Fruit fly (Drosophila melanogaster) whole organism, embryonic: ENCODE measurements around the gene CG31157.
A peak's percentile ranks its signal among the peaks of the same experiment; 100 is the strongest.

Source experiments
- Bgb ChIP-seq: fragments of 200-800 bp; sonication (Bioruptor generic); IDR thresholded peaks from 2 replicates; pipeline ENCODE4 v1.3.6; 2022; ENCODE audit warnings: missing biosample characterization, missing genetic modification characterization; ENCODE audit not compliant: partially characterized antibody
- CG12391 ChIP-seq: fragments of 200-800 bp; sonication (Bioruptor generic); optimal IDR thresholded peaks from 3 replicates; lab custom pipeline; 2018; ENCODE audit warnings: missing biosample characterization, mild to moderate bottlenecking, missing genetic modification characterization, moderate library complexity
- CG14441 ChIP-seq: fragments of 200-800 bp; sonication (Bioruptor generic); IDR thresholded peaks from 2 replicates; pipeline ENCODE4 v1.3.6; 2022; ENCODE audit warnings: missing biosample characterization, missing genetic modification characterization
- CG14710 ChIP-seq: fragments of 200-800 bp; sonication (Bioruptor generic); optimal IDR thresholded peaks from 3 replicates; lab custom pipeline; 2019; ENCODE audit warnings: missing biosample characterization, mild to moderate bottlenecking, missing genetic modification characterization, moderate library complexity
- CG14860 ChIP-seq: fragments of 200-800 bp; sonication (Bioruptor generic); IDR thresholded peaks from 3 replicates; pipeline ENCODE4 v1.3.6; 2022; ENCODE audit warnings: missing biosample characterization, missing genetic modification characterization; ENCODE audit not compliant: partially characterized antibody
- CG15011 ChIP-seq: fragments of 200-800 bp; sonication (Bioruptor generic); optimal IDR thresholded peaks from 3 replicates; lab custom pipeline; 2018; ENCODE audit warnings: missing biosample characterization, mild to moderate bottlenecking, missing genetic modification characterization
- CG15073 ChIP-seq: fragments of 200-800 bp; sonication (Bioruptor generic); optimal IDR thresholded peaks from 2 replicates; lab custom pipeline; 2016; ENCODE audit warnings: missing biosample characterization, missing genetic modification characterization
- CG17385 ChIP-seq: fragments of 200-800 bp; sonication (Bioruptor generic); optimal IDR thresholded peaks from 3 replicates; lab custom pipeline; 2018; ENCODE audit warnings: missing biosample characterization, mild to moderate bottlenecking, missing genetic modification characterization
- CG18599 ChIP-seq: fragments of 200-800 bp; sonication (Bioruptor generic); optimal IDR thresholded peaks from 3 replicates; lab custom pipeline; 2017; ENCODE audit warnings: missing biosample characterization, missing genetic modification characterization, mild to moderate bottlenecking, moderate library complexity, missing genetic modification reagents
- CG2120 ChIP-seq: fragments of 200-800 bp; sonication (Bioruptor generic); optimal IDR thresholded peaks from 3 replicates; lab custom pipeline; 2016; ENCODE audit warnings: missing biosample characterization, missing genetic modification characterization
- CG2712 ChIP-seq: fragments of 200-800 bp; optimal IDR thresholded peaks from 3 replicates; lab custom pipeline; 2019; ENCODE audit warnings: missing biosample characterization, mild to moderate bottlenecking, missing genetic modification characterization, moderate library complexity
- CG34422 ChIP-seq: fragments of 200-800 bp; sonication (Bioruptor generic); IDR thresholded peaks from 3 replicates; pipeline ENCODE4 v1.3.6; 2022; ENCODE audit warnings: missing biosample characterization, missing genetic modification characterization
- CG4854 ChIP-seq: fragments of 200-800 bp; sonication (Bioruptor generic); optimal IDR thresholded peaks from 2 replicates; lab custom pipeline; 2016; ENCODE audit warnings: missing biosample characterization, missing genetic modification characterization, inconsistent platforms
- CG7786 ChIP-seq: fragments of 200-800 bp; sonication (Bioruptor generic); optimal IDR thresholded peaks from 2 replicates; lab custom pipeline; 2016; ENCODE audit warnings: missing biosample characterization, missing genetic modification characterization
- CG9797 ChIP-seq: fragments of 200-800 bp; sonication (Bioruptor generic); optimal IDR thresholded peaks from 3 replicates; lab custom pipeline; 2018; ENCODE audit warnings: missing biosample characterization, mild to moderate bottlenecking, missing genetic modification characterization
- CTCF ChIP-seq: fragments of 200-800 bp; sonication (Bioruptor generic); optimal IDR thresholded peaks from 2 replicates; lab custom pipeline; 2017; ENCODE audit warnings: missing biosample characterization, mild to moderate bottlenecking, missing genetic modification characterization, moderate library complexity
- D ChIP-seq, 2 experiments: fragments of 200-800 bp in 1 of 2; fragments of >200 bp in 1 of 2; sonication (Bioruptor generic) in 1 of 2; optimal IDR thresholded peaks; 2 replicates in 1 of 2; 3 replicates in 1 of 2; lab custom pipeline; 2017; ENCODE audit warnings: mild to moderate bottlenecking in 1 of 2, missing biosample characterization in 1 of 2, missing genetic modification characterization in 1 of 2, missing genetic modification reagents in 1 of 2
- Ets97D ChIP-seq: fragments of 200-800 bp; sonication (Bioruptor generic); optimal IDR thresholded peaks from 3 replicates; lab custom pipeline; 2016; ENCODE audit warnings: missing biosample characterization, missing genetic modification characterization
- HmgD ChIP-seq: fragments of 200-800 bp; sonication (Bioruptor generic); optimal IDR thresholded peaks from 3 replicates; lab custom pipeline; 2016; ENCODE audit warnings: missing biosample characterization, missing genetic modification characterization
- Hsf ChIP-seq: fragments of 200-800 bp; sonication (Bioruptor generic); optimal IDR thresholded peaks from 3 replicates; lab custom pipeline; 2016; ENCODE audit warnings: missing biosample characterization, missing genetic modification characterization
- Lhr ChIP-seq: fragments of 200-800 bp; sonication (Bioruptor generic); optimal IDR thresholded peaks from 3 replicates; lab custom pipeline; 2017; ENCODE audit warnings: mild to moderate bottlenecking, missing biosample characterization, missing genetic modification reagents, missing genetic modification characterization
- Max ChIP-seq: fragments of 200-800 bp; sonication (Bioruptor generic); optimal IDR thresholded peaks from 2 replicates; lab custom pipeline; 2016; ENCODE audit warnings: missing biosample characterization, mild to moderate bottlenecking, missing genetic modification characterization
- Med ChIP-seq: fragments of 200-800 bp; sonication (Bioruptor generic); peaks from one replicate; lab custom pipeline; 2016; ENCODE audit warnings: missing biosample characterization, missing genetic modification characterization, mild to moderate bottlenecking, inconsistent platforms, moderate library complexity
- NC2β ChIP-seq: fragments of 200-800 bp; sonication (Bioruptor generic); optimal IDR thresholded peaks from 2 replicates; lab custom pipeline; 2016; ENCODE audit warnings: missing biosample characterization, missing genetic modification characterization
- Neu2 ChIP-seq: fragments of 200-800 bp; sonication (Bioruptor generic); optimal IDR thresholded peaks from 3 replicates; lab custom pipeline; 2016; ENCODE audit warnings: missing biosample characterization, missing genetic modification characterization, borderline replicate concordance
- Pdp1 ChIP-seq, 2 experiments: fragments of 200-800 bp; sonication (Bioruptor generic); optimal IDR thresholded peaks; 3 replicates each; lab custom pipeline; 2016; ENCODE audit warnings: missing biosample characterization in 2 of 2, missing genetic modification characterization in 2 of 2, mild to moderate bottlenecking in 1 of 2, moderate library complexity in 1 of 2
- Sox100B ChIP-seq: fragments of 200-800 bp; sonication (Bioruptor generic); optimal IDR thresholded peaks from 3 replicates; lab custom pipeline; 2018; ENCODE audit warnings: missing biosample characterization, mild to moderate bottlenecking, missing genetic modification characterization
- Sry-δ ChIP-seq: fragments of 200-800 bp; sonication (Bioruptor generic); optimal IDR thresholded peaks from 2 replicates; lab custom pipeline; 2016; ENCODE audit warnings: missing biosample characterization, missing genetic modification characterization
- Trl ChIP-seq, 3 experiments: fragments of >200 bp in 2 of 3; fragments of 200-800 bp in 1 of 3; sonication (Bioruptor generic) in 1 of 3; optimal IDR thresholded peaks; 2 replicates in 1 of 3; 3 replicates in 2 of 3; lab custom pipeline; 2016 to 2017; ENCODE audit warnings: missing biosample characterization in 1 of 3, missing genetic modification characterization in 1 of 3
- amos ChIP-seq: fragments of 200-800 bp; sonication (Bioruptor generic); IDR thresholded peaks from 2 replicates; pipeline ENCODE4 v1.3.6; 2022; ENCODE audit warnings: missing biosample characterization, missing genetic modification characterization; ENCODE audit not compliant: partially characterized antibody
- ato ChIP-seq: fragments of 200-800 bp; sonication (Bioruptor generic); IDR thresholded peaks from 2 replicates; pipeline ENCODE4 v1.3.6; 2022; ENCODE audit warnings: missing biosample characterization, missing genetic modification characterization; ENCODE audit not compliant: partially characterized antibody
- cas ChIP-seq: fragments of 200-800 bp; sonication (Bioruptor generic); IDR thresholded peaks from 2 replicates; pipeline ENCODE4 v1.3.6; 2022; ENCODE audit warnings: missing biosample characterization, missing genetic modification characterization
- chinmo ChIP-seq: fragments of 200-800 bp; sonication (Bioruptor generic); IDR thresholded peaks from 4 replicates; pipeline ENCODE4 v1.3.6; 2022; ENCODE audit warnings: missing biosample characterization, missing genetic modification characterization; ENCODE audit not compliant: partially characterized antibody
- dm ChIP-seq: fragments of 200-800 bp; sonication (Bioruptor generic); optimal IDR thresholded peaks from 3 replicates; lab custom pipeline; 2016; ENCODE audit warnings: missing biosample characterization, missing genetic modification characterization
- dmrt11E ChIP-seq: fragments of 200-800 bp; sonication (Bioruptor generic); optimal IDR thresholded peaks from 3 replicates; lab custom pipeline; 2018; ENCODE audit warnings: missing biosample characterization, mild to moderate bottlenecking, missing genetic modification characterization, moderate library complexity
- eyg ChIP-seq: fragments of 200-800 bp; sonication (Bioruptor generic); optimal IDR thresholded peaks from 3 replicates; lab custom pipeline; 2016; ENCODE audit warnings: missing biosample characterization, missing genetic modification characterization
- gce ChIP-seq: fragments of 200-800 bp; sonication (Bioruptor generic); IDR thresholded peaks from 3 replicates; pipeline ENCODE4 v1.3.6; 2022; ENCODE audit warnings: missing biosample characterization, missing genetic modification characterization
- inv ChIP-seq: fragments of 200-800 bp; sonication (Bioruptor generic); IDR thresholded peaks from 2 replicates; pipeline ENCODE4 v1.3.6; 2022; ENCODE audit warnings: missing biosample characterization, missing genetic modification characterization; ENCODE audit not compliant: partially characterized antibody
- kay ChIP-seq: fragments of 200-800 bp; sonication (Bioruptor generic); optimal IDR thresholded peaks from 2 replicates; lab custom pipeline; 2016; ENCODE audit warnings: missing biosample characterization, missing genetic modification characterization
- nmo ChIP-seq: fragments of 200-800 bp; sonication (Bioruptor generic); optimal IDR thresholded peaks from 2 replicates; lab custom pipeline; 2018; ENCODE audit warnings: missing biosample characterization, mild to moderate bottlenecking, missing genetic modification characterization, moderate library complexity
- schlank ChIP-seq: fragments of 200-800 bp; sonication (Bioruptor generic); optimal IDR thresholded peaks from 2 replicates; lab custom pipeline; 2018; ENCODE audit warnings: missing biosample characterization, mild to moderate bottlenecking, missing genetic modification characterization
- stc ChIP-seq: fragments of 200-800 bp; sonication (Bioruptor generic); IDR thresholded peaks from 2 replicates; pipeline ENCODE4 v1.3.6; 2022; ENCODE audit warnings: missing biosample characterization, missing genetic modification characterization
- stwl ChIP-seq: fragments of 200-800 bp; sonication (Bioruptor generic); optimal IDR thresholded peaks from 3 replicates; lab custom pipeline; 2018; ENCODE audit warnings: missing biosample characterization, mild to moderate bottlenecking, missing genetic modification characterization, moderate library complexity
- zen ChIP-seq: fragments of 200-800 bp; sonication (Bioruptor generic); optimal IDR thresholded peaks from 3 replicates; lab custom pipeline; 2018; ENCODE audit warnings: missing biosample characterization, mild to moderate bottlenecking, missing genetic modification characterization, moderate library complexity
- zfh2 ChIP-seq: fragments of 200-800 bp; sonication (Bioruptor generic); optimal IDR thresholded peaks from 2 replicates; lab custom pipeline; 2016; ENCODE audit warnings: missing biosample characterization, missing genetic modification characterization

Gene CG31157

DNA sequence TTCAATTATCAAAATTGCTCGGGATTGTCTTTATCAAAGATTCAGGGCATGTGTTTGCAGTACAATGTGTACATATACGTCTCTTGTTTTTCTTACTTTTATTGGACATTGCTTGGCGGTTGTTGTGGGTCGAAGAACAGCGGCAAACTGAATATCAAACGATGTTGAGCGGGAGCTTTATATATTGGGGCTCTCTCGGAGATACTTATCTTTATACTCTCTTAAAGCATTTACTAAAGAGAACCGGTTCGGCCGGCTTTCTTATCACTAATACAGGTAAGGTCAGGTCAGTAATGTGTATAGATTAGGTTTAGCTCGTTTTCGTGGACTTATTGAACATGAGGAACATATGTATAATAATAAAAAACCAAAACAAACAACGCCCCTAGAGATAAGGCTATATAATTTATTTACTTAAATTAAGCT lies 3.8 kb downstream of the CG31157 start, which contains the start of gene CG7966 (continued):
- TF ChIP-seq Bgb (GFP tag; lab: Robert Waterston, UW) (peak; percentile 38; the same call in 1 of the 2 replicates), Sox100B (GFP tag; lab: Kevin White, UChicago) (peak; percentile 40)

DNA sequence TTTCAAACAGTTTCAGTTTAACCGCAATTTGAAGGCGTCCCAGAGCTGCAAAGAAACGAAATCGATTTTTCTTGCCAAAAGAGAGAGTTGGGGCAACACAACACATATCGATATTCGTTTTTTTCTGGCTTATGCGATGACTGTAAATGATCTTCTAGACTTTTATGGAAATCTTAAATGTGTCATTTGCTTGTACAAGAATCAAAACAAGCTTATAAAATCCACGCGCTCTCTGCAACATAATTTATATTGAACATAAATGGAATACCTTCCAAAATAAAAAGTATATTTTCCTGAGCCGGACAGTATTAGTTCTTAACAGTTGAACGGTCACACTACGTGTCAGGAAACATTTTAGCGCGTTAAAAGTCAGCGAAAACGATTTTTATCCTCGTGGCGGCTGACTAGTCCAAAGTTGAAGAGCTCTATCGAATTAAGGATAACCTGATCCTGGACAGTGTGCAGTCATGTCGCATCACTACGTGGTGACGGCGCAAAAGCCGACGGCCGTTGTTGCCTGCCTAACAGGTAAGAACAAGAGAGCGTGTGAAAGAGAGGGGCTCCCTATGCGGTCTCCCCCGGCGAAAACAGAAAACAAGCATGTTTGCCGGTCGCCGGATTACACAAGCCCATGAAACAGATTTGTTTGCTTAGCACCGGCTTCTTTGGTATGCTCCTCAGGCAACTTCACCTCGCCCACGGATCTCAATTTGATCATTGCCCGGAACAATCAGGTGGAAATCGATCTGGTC lies 4.6 kb downstream of the CG31157 start, which contains the start of gene pic:
TSS of gene pic (plus strand) at position 304 of the 752 bp plus-strand sequence.
- TF ChIP-seq CG18599 (no peak), zen (tag; lab: Kevin White, UChicago) (peak; percentile 24), Max (GFP tag; lab: Kevin White, UChicago) (peak; percentile 38), CG34422 (GFP tag; lab: Robert Waterston, UW) (peak; percentile 87), CTCF (GFP tag; lab: Kevin White, UChicago) (peak; percentile 37), Ets97D (peak; percentile 86), dmrt11E (tag; lab: Kevin White, UChicago) (peak; percentile 11), CG14710 (peak; percentile 76), amos (GFP tag; lab: Robert Waterston, UW) (peak; percentile 75), Pdp1 (GFP tag; optimal IDR thresholded peaks at IDR 0.05; lab: Kevin White, UChicago) (peak in 1 of 2 experiments; percentile 89), gce (GFP tag; lab: Robert Waterston, UW) (no peak), CG7786 (no peak), cas (no peak), stwl (peak; percentile 58), Med (peak; percentile 76), CG12391 (peak; percentile 2), CG2120 (GFP tag; lab: Kevin White, UChicago) (peak; percentile 18), schlank (tag; lab: Kevin White, UChicago) (no peak), eyg (GFP tag; lab: Kevin White, UChicago) (peak; percentile 26), NC2β (GFP tag; lab: Kevin White, UChicago) (peak; percentile 16), kay (GFP tag; lab: Kevin White, UChicago) (peak; percentile 26), stc (GFP tag; lab: Robert Waterston, UW) (peak; percentile 56; the same call in 1 of the 2 replicates), Lhr (GFP tag; lab: Kevin White, UChicago) (peak; percentile 50), Sry-δ (GFP tag; lab: Kevin White, UChicago) (peak; percentile 85), CG9797 (peak; percentile 87), D (optimal IDR thresholded peaks at IDR 0.05; lab: Kevin White, UChicago) (no peak), D (GFP tag; optimal IDR thresholded peaks at IDR 0.05; lab: Kevin White, UChicago) (no peak), chinmo (GFP tag; lab: Robert Waterston, UW) (0 out of 4 replicates have a peak, but pooled peaks have one; percentile 24), CG2712 (peak; percentile 28), CG14860 (peak; percentile 84), zfh2 (no peak), Hsf (GFP tag; lab: Kevin White, UChicago) (peak; percentile 9), CG4854 (GFP tag; lab: Kevin White, UChicago) (no peak), CG14441 (GFP tag; lab: Robert Waterston, UW) (no peak), CG15073 (GFP tag; lab: Kevin White, UChicago) (no peak), ato (peak; percentile 62), CG17385 (GFP tag; lab: Kevin White, UChicago) (peak; percentile 86), nmo (GFP tag; lab: Kevin White, UChicago) (peak; percentile 58), HmgD (peak; percentile 26), CG15011 (GFP tag; lab: Kevin White, UChicago) (no peak), dm (GFP tag; lab: Kevin White, UChicago) (peak; percentile 32), Trl (optimal IDR thresholded peaks at IDR 0.05; lab: Kevin White, UChicago) (peak; percentile 21 to 46), Trl (GFP tag; optimal IDR thresholded peaks at IDR 0.05; lab: Kevin White, UChicago) (peak; percentile 30), Sox100B (GFP tag; lab: Kevin White, UChicago) (no peak), inv (GFP tag; lab: Robert Waterston, UW) (peak; percentile 65), Neu2 (GFP tag; lab: Kevin White, UChicago) (no peak)
